Worm (Caenorhabditis elegans) whole organism, L3 larva: ENCODE measurements around the gene cyp-13A12.

Source experiments
- R02D3.7 ChIP-seq: fragments of 150-350 bp; optimal IDR thresholded peaks from 2 replicates; lab custom pipeline; 2014; ENCODE audit warnings: missing biosample characterization, missing genetic modification characterization
- ZK546.5 ChIP-seq: sonication (generic microtip); optimal IDR thresholded peaks from 2 replicates; lab custom pipeline; 2017; ENCODE audit warnings: missing biosample characterization, missing genetic modification characterization
- aly-2 ChIP-seq: fragments of 150-350 bp; optimal IDR thresholded peaks from 2 replicates; lab custom pipeline; 2014; ENCODE audit warnings: missing biosample characterization, missing genetic modification characterization
- ama-1 ChIP-seq: fragments of 150-350 bp; optimal IDR thresholded peaks from 2 replicates; lab custom pipeline; 2018
- ceh-16 ChIP-seq: sonication (generic microtip); optimal IDR thresholded peaks from 2 replicates; lab custom pipeline; 2017; ENCODE audit warnings: missing biosample characterization, missing genetic modification characterization
- ceh-28 ChIP-seq: fragments of 150-350 bp; optimal IDR thresholded peaks from 2 replicates; lab custom pipeline; 2014; ENCODE audit warnings: missing biosample characterization, missing genetic modification reagents, missing genetic modification characterization
- ceh-82 ChIP-seq: fragments of 150-350 bp; optimal IDR thresholded peaks from 2 replicates; lab custom pipeline; 2014; ENCODE audit warnings: missing biosample characterization, missing genetic modification characterization
- ceh-9 ChIP-seq: sonication (generic microtip); optimal IDR thresholded peaks from 2 replicates; lab custom pipeline; 2018; ENCODE audit warnings: missing biosample characterization, missing genetic modification characterization
- daf-12 ChIP-seq: fragments of 150-350 bp; optimal IDR thresholded peaks from 2 replicates; lab custom pipeline; 2014; ENCODE audit warnings: missing biosample characterization, missing genetic modification reagents, missing genetic modification characterization
- egl-27 ChIP-seq: sonication (generic microtip); optimal IDR thresholded peaks from 4 replicates; lab custom pipeline; 2017; ENCODE audit warnings: missing biosample characterization, missing genetic modification reagents, missing genetic modification characterization
- egl-5 ChIP-seq: fragments of 150-350 bp; optimal IDR thresholded peaks from 2 replicates; lab custom pipeline; 2017; ENCODE audit warnings: missing biosample characterization, missing genetic modification reagents, missing genetic modification characterization, inconsistent platforms
- elt-1 ChIP-seq: fragments of 150-350 bp; optimal IDR thresholded peaks from 2 replicates; lab custom pipeline; 2014; ENCODE audit warnings: missing biosample characterization, missing genetic modification characterization
- elt-2 ChIP-seq: sonication (generic microtip); optimal IDR thresholded peaks from 2 replicates; lab custom pipeline; 2016; ENCODE audit warnings: missing genetic modification reagents, mild to moderate bottlenecking, missing genetic modification characterization, missing compliant biosample characterization
- elt-3 ChIP-seq, 3 experiments: fragments of 150-350 bp in 1 of 3; sonication (generic microtip) in 2 of 3; optimal IDR thresholded peaks; 2 replicates in 2 of 3; 4 replicates in 1 of 3; lab custom pipeline; 2014 to 2017; ENCODE audit warnings: missing biosample characterization in 3 of 3, missing genetic modification characterization in 3 of 3
- eor-1 ChIP-seq, 2 experiments: fragments of 150-350 bp; optimal IDR thresholded peaks; 2 replicates each; lab custom pipeline; 2014 to 2018; ENCODE audit warnings: missing biosample characterization in 2 of 2, missing genetic modification characterization in 2 of 2
- fkh-10 ChIP-seq: sonication (generic microtip); optimal IDR thresholded peaks from 2 replicates; lab custom pipeline; 2017; ENCODE audit warnings: missing biosample characterization, missing genetic modification reagents, missing genetic modification characterization
- fkh-2 ChIP-seq: fragments of 150-350 bp; optimal IDR thresholded peaks from 2 replicates; lab custom pipeline; 2014; ENCODE audit warnings: missing biosample characterization, missing genetic modification reagents, missing genetic modification characterization
- fos-1 ChIP-seq: fragments of 150-350 bp; optimal IDR thresholded peaks from 2 replicates; lab custom pipeline; 2014; ENCODE audit warnings: missing biosample characterization, missing genetic modification characterization
- hmg-11 ChIP-seq: sonication (generic microtip); optimal IDR thresholded peaks from 2 replicates; lab custom pipeline; 2016; ENCODE audit warnings: missing genetic modification characterization, missing compliant biosample characterization
- jun-1 ChIP-seq: fragments of 150-350 bp; optimal IDR thresholded peaks from 2 replicates; lab custom pipeline; 2014; ENCODE audit warnings: missing biosample characterization, missing genetic modification reagents, missing genetic modification characterization
- lin-15B ChIP-seq: fragments of 150-350 bp; optimal IDR thresholded peaks from 2 replicates; lab custom pipeline; 2014; ENCODE audit warnings: missing biosample characterization, missing genetic modification characterization
- lin-39 ChIP-seq: fragments of 150-350 bp; optimal IDR thresholded peaks from 2 replicates; lab custom pipeline; 2018; ENCODE audit warnings: missing biosample characterization, missing genetic modification reagents, missing genetic modification characterization
- lsy-12 ChIP-seq: sonication (generic microtip); optimal IDR thresholded peaks from 2 replicates; lab custom pipeline; 2016; ENCODE audit warnings: mild to moderate bottlenecking, missing genetic modification characterization, missing compliant biosample characterization
- mdl-1 ChIP-seq: fragments of 150-350 bp; optimal IDR thresholded peaks from 2 replicates; lab custom pipeline; 2014; ENCODE audit warnings: missing biosample characterization, missing genetic modification characterization
- mml-1 ChIP-seq: fragments of 150-350 bp; sonication (generic microtip); optimal IDR thresholded peaks from 3 replicates; lab custom pipeline; 2014; ENCODE audit warnings: missing biosample characterization, missing genetic modification characterization
- nfya-1 ChIP-seq: sonication (generic microtip); optimal IDR thresholded peaks from 2 replicates; lab custom pipeline; 2017; ENCODE audit warnings: missing genetic modification characterization, mild to moderate bottlenecking, missing compliant biosample characterization, antibody characterized with exemption, moderate library complexity; ENCODE audit not compliant: insufficient read depth
- nhr-11 ChIP-seq: fragments of 150-350 bp; optimal IDR thresholded peaks from 2 replicates; lab custom pipeline; 2014; ENCODE audit warnings: missing biosample characterization, missing genetic modification characterization
- nhr-12 ChIP-seq: fragments of 150-350 bp; optimal IDR thresholded peaks from 2 replicates; lab custom pipeline; 2014; ENCODE audit warnings: missing biosample characterization, missing genetic modification characterization
- nhr-25 ChIP-seq: sonication (generic microtip); optimal IDR thresholded peaks from 2 replicates; lab custom pipeline; 2017; ENCODE audit warnings: missing biosample characterization, missing genetic modification characterization
- nhr-28 ChIP-seq: fragments of 150-350 bp; optimal IDR thresholded peaks from 2 replicates; lab custom pipeline; 2014; ENCODE audit warnings: missing biosample characterization, missing genetic modification characterization
- nhr-43 ChIP-seq: sonication (generic microtip); optimal IDR thresholded peaks from 2 replicates; lab custom pipeline; 2016; ENCODE audit warnings: mild to moderate bottlenecking, missing genetic modification characterization, missing compliant biosample characterization; ENCODE audit not compliant: poor library complexity, severe bottlenecking
- nhr-67 ChIP-seq: fragments of 150-350 bp; optimal IDR thresholded peaks from 2 replicates; lab custom pipeline; 2014; ENCODE audit warnings: missing biosample characterization, missing genetic modification characterization
- nhr-76 ChIP-seq: fragments of 150-350 bp; sonication (generic microtip); optimal IDR thresholded peaks from 5 replicates; lab custom pipeline; 2014; ENCODE audit warnings: missing biosample characterization, missing genetic modification characterization
- nhr-77 ChIP-seq: fragments of 150-350 bp; optimal IDR thresholded peaks from 2 replicates; lab custom pipeline; 2014; ENCODE audit warnings: missing biosample characterization, missing genetic modification characterization
- pha-4 ChIP-seq: fragments of 150-350 bp; optimal IDR thresholded peaks from 2 replicates; lab custom pipeline; 2014; ENCODE audit warnings: missing biosample characterization, missing genetic modification reagents, missing genetic modification characterization
- pqm-1 ChIP-seq: fragments of 150-350 bp; optimal IDR thresholded peaks from 2 replicates; lab custom pipeline; 2017; ENCODE audit warnings: missing biosample characterization, missing genetic modification characterization, inconsistent platforms
- sea-2 ChIP-seq: fragments of 150-350 bp; sonication (generic microtip); optimal IDR thresholded peaks from 4 replicates; lab custom pipeline; 2014; ENCODE audit warnings: missing biosample characterization, missing genetic modification reagents, missing genetic modification characterization
- skn-1 ChIP-seq: fragments of 150-350 bp; optimal IDR thresholded peaks from 2 replicates; lab custom pipeline; 2014; ENCODE audit warnings: missing biosample characterization, missing genetic modification characterization
- snpc-4 ChIP-seq: fragments of 150-350 bp; optimal IDR thresholded peaks from 2 replicates; lab custom pipeline; 2014; ENCODE audit warnings: missing biosample characterization, missing genetic modification characterization
- tbx-2 ChIP-seq: sonication (generic microtip); optimal IDR thresholded peaks from 2 replicates; lab custom pipeline; 2016; ENCODE audit warnings: mild to moderate bottlenecking, missing genetic modification characterization, missing compliant biosample characterization
- unc-62 ChIP-seq: fragments of 150-350 bp; sonication (generic microtip); optimal IDR thresholded peaks from 4 replicates; lab custom pipeline; 2014; ENCODE audit warnings: missing biosample characterization, missing genetic modification reagents, missing genetic modification characterization
- zag-1 ChIP-seq: fragments of 150-350 bp; optimal IDR thresholded peaks from 2 replicates; lab custom pipeline; 2014; ENCODE audit warnings: missing biosample characterization, missing genetic modification characterization
- ztf-11 ChIP-seq: fragments of 150-350 bp; optimal IDR thresholded peaks from 2 replicates; lab custom pipeline; 2014; ENCODE audit warnings: missing biosample characterization, missing genetic modification characterization

cyp-13A12 gene

ce11 chrIII:13067884-13068767 is 43.8 kb downstream of the cyp-13A12 start (continued):
- TF ChIP-seq ztf-11 (no peak), ZK546.5 (tag; lab: Kevin White, UChicago) (no peak), zag-1 (no peak), eor-1 (tag; optimal IDR thresholded peaks at IDR 0.05; lab: Kevin White, UChicago) (no peak), nhr-28 (tag; lab: Kevin White, UChicago) (no peak), sea-2 (GFP tag; lab: Kevin White, UChicago) (peak; percentile 35), nhr-76 (no peak), nhr-67 (tag; lab: Kevin White, UChicago) (no peak), fkh-10 (GFP tag; lab: Kevin White, UChicago) (peak; percentile 82), nhr-43 (tag; lab: Kevin White, UChicago) (peak; percentile 48), ceh-16 (tag; lab: Kevin White, UChicago) (no peak), R02D3.7 (tag; lab: Kevin White, UChicago) (peak; percentile 22), mml-1 (tag; lab: Kevin White, UChicago) (no peak), nfya-1 (tag; lab: Kevin White, UChicago) (peak; percentile 94), egl-5 (tag; lab: Kevin White, UChicago) (peak; percentile 84), tbx-2 (tag; lab: Kevin White, UChicago) (peak; percentile 60)

ce11 chrIII:13069416-13069815 is 45.1 kb downstream of the cyp-13A12 start:
- peak; percentile 28 for TF ChIP-seq elt-2
- no peak for TF ChIP-seq nhr-11
- no peak for TF ChIP-seq nfya-1 (tag; lab: Kevin White, UChicago)
- peak; percentile 4 for TF ChIP-seq ama-1 (lab: Kevin White, UChicago)

ce11 chrIII:13070548-13071050 is 46.3 kb downstream of the cyp-13A12 start, which contains the start of gene Y39E4B.6:
Gene Y39E4B.6, plus strand, starts transcription at chrIII:13070756.
- TF ChIP-seq pha-4 (peak; percentile 96), ceh-28 (tag; lab: Kevin White, UChicago) (peak; percentile 90), elt-3 (tag; optimal IDR thresholded peaks at IDR 0.05; lab: Kevin White, UChicago) (peak in 1 of 3 experiments; percentile 93), egl-5 (tag; lab: Kevin White, UChicago) (peak; percentile 89), egl-27 (peak; percentile 85), nhr-67 (tag; lab: Kevin White, UChicago) (no peak), nfya-1 (tag; lab: Kevin White, UChicago) (peak; percentile 96), nhr-76 (peak; percentile 77), nhr-28 (tag; lab: Kevin White, UChicago) (no peak), skn-1 (peak; percentile 89), lin-39 (tag; lab: Kevin White, UChicago) (peak; percentile 99), fos-1 (tag; lab: Kevin White, UChicago) (peak; percentile 86), nhr-12 (tag; lab: Kevin White, UChicago) (no peak), hmg-11 (peak; percentile 87), eor-1 (tag; optimal IDR thresholded peaks at IDR 0.05; lab: Kevin White, UChicago) (peak; percentile 79 to 96), nhr-43 (tag; lab: Kevin White, UChicago) (peak; percentile 72), fkh-2 (tag; lab: Kevin White, UChicago) (no peak), ztf-11 (peak; percentile 23), tbx-2 (tag; lab: Kevin White, UChicago) (peak; percentile 72), elt-2 (peak; percentile 92), daf-12 (tag; lab: Kevin White, UChicago) (no peak), ceh-82 (tag; lab: Kevin White, UChicago) (peak; percentile 85), ceh-9 (no peak), aly-2 (no peak), mml-1 (tag; lab: Kevin White, UChicago) (no peak), nhr-25 (tag; lab: Kevin White, UChicago) (peak; percentile 96), ceh-16 (tag; lab: Kevin White, UChicago) (no peak), zag-1 (peak; percentile 37), nhr-77 (tag; lab: Kevin White, UChicago) (peak; percentile 77), fkh-10 (GFP tag; lab: Kevin White, UChicago) (peak; percentile 91), nhr-11 (peak; percentile 92), lin-15B (tag; lab: Kevin White, UChicago) (peak; percentile 91), pqm-1 (tag; lab: Kevin White, UChicago) (peak; percentile 78), lsy-12 (tag; lab: Kevin White, UChicago) (peak; percentile 98), snpc-4 (tag; lab: Kevin White, UChicago) (no peak), elt-1 (tag; lab: Kevin White, UChicago) (peak; percentile 69), mdl-1 (peak; percentile 80), jun-1 (peak; percentile 97), ZK546.5 (tag; lab: Kevin White, UChicago) (peak; percentile 34), R02D3.7 (tag; lab: Kevin White, UChicago) (peak; percentile 83), sea-2 (GFP tag; lab: Kevin White, UChicago) (peak; percentile 98), unc-62 (GFP tag; lab: Kevin White, UChicago) (peak; percentile 89), ama-1 (lab: Kevin White, UChicago) (peak; percentile 99)
